Fruit fly (Drosophila melanogaster) whole organism, embryonic: ENCODE data around the gene eIF3i.

ENCODE experiments used
- Aef1 ChIP-seq: fragments of 200-800 bp; sonication (Bioruptor generic); IDR thresholded peaks from 3 replicates; pipeline ENCODE4 v1.3.6; 2022; ENCODE audit warnings: missing biosample characterization, missing genetic modification characterization
- Atf6 ChIP-seq: fragments of 200-800 bp; sonication (Bioruptor generic); IDR thresholded peaks from 2 replicates; pipeline ENCODE4 v1.3.6; 2022; ENCODE audit warnings: missing biosample characterization, missing genetic modification characterization
- CG12769 ChIP-seq: fragments of 200-800 bp; sonication (Bioruptor generic); optimal IDR thresholded peaks from 2 replicates; lab custom pipeline; 2019; ENCODE audit warnings: missing biosample characterization, mild to moderate bottlenecking, missing genetic modification characterization, moderate library complexity
- CG13624 ChIP-seq: fragments of 200-800 bp; sonication (Bioruptor generic); optimal IDR thresholded peaks from 2 replicates; lab custom pipeline; 2016; ENCODE audit warnings: missing biosample characterization, missing genetic modification characterization
- CG15011 ChIP-seq: fragments of 200-800 bp; sonication (Bioruptor generic); optimal IDR thresholded peaks from 3 replicates; lab custom pipeline; 2018; ENCODE audit warnings: missing biosample characterization, mild to moderate bottlenecking, missing genetic modification characterization
- CG15073 ChIP-seq: fragments of 200-800 bp; sonication (Bioruptor generic); optimal IDR thresholded peaks from 2 replicates; lab custom pipeline; 2016; ENCODE audit warnings: missing biosample characterization, missing genetic modification characterization
- CG16779 ChIP-seq: fragments of 200-800 bp; sonication (Bioruptor generic); IDR thresholded peaks from 2 replicates; pipeline ENCODE4 v1.3.6; 2022; ENCODE audit warnings: missing biosample characterization, missing genetic modification characterization
- CG17359 ChIP-seq: fragments of 200-800 bp; sonication (Bioruptor generic); optimal IDR thresholded peaks from 3 replicates; lab custom pipeline; 2018; ENCODE audit warnings: missing biosample characterization, mild to moderate bottlenecking, missing genetic modification characterization, moderate library complexity
- CG17912 ChIP-seq: fragments of 200-800 bp; sonication (Bioruptor generic); optimal IDR thresholded peaks from 2 replicates; lab custom pipeline; 2018; ENCODE audit warnings: missing biosample characterization, mild to moderate bottlenecking, missing genetic modification characterization
- CG2199 ChIP-seq: fragments of 200-800 bp; sonication (Bioruptor generic); IDR thresholded peaks from 3 replicates; pipeline ENCODE4 v1.3.6; 2022; ENCODE audit warnings: missing biosample characterization, missing genetic modification characterization
- CG2889 ChIP-seq: fragments of 200-800 bp; sonication (Bioruptor generic); IDR thresholded peaks from 3 replicates; pipeline ENCODE4 v1.3.6; 2022; ENCODE audit warnings: missing biosample characterization, missing genetic modification characterization
- CG31441 ChIP-seq: fragments of 200-800 bp; sonication (Bioruptor generic); IDR thresholded peaks from 2 replicates; pipeline ENCODE4 v1.3.6; 2022; ENCODE audit warnings: missing biosample characterization, missing genetic modification characterization
- CG3407 ChIP-seq: fragments of 200-800 bp; sonication (Bioruptor generic); optimal IDR thresholded peaks from 2 replicates; lab custom pipeline; 2018; ENCODE audit warnings: missing biosample characterization, mild to moderate bottlenecking, missing genetic modification characterization
- CG4360 ChIP-seq: fragments of 200-800 bp; sonication (Bioruptor generic); IDR thresholded peaks from 2 replicates; pipeline ENCODE4 v1.3.6; 2022; ENCODE audit warnings: missing biosample characterization, missing genetic modification characterization
- CG4820 ChIP-seq: fragments of 200-800 bp; sonication (Bioruptor generic); optimal IDR thresholded peaks from 3 replicates; lab custom pipeline; 2016; ENCODE audit warnings: missing biosample characterization, missing genetic modification characterization
- CG5953 ChIP-seq: fragments of 200-800 bp; sonication (Bioruptor generic); IDR thresholded peaks from 2 replicates; pipeline ENCODE4 v1.3.6; 2022; ENCODE audit warnings: missing biosample characterization, missing genetic modification characterization
- CG6175 ChIP-seq: fragments of 200-800 bp; sonication (Bioruptor generic); IDR thresholded peaks from 3 replicates; pipeline ENCODE4 v1.3.6; 2022; ENCODE audit warnings: missing biosample characterization, missing genetic modification characterization
- CG6272 ChIP-seq: fragments of 200-800 bp; sonication (Bioruptor generic); IDR thresholded peaks from 2 replicates; pipeline ENCODE4 v1.3.6; 2022; ENCODE audit warnings: missing biosample characterization, missing genetic modification characterization
- CG6791 ChIP-seq: fragments of 200-800 bp; sonication (Bioruptor generic); IDR thresholded peaks from 3 replicates; pipeline ENCODE4 v1.3.6; 2022; ENCODE audit warnings: missing biosample characterization, missing genetic modification characterization; ENCODE audit not compliant: partially characterized antibody
- CG7745 ChIP-seq: fragments of 200-800 bp; sonication (Bioruptor generic); optimal IDR thresholded peaks from 2 replicates; lab custom pipeline; 2018; ENCODE audit warnings: missing biosample characterization, mild to moderate bottlenecking, missing genetic modification characterization, moderate library complexity
- CG8359 ChIP-seq: fragments of 200-800 bp; sonication (Bioruptor generic); optimal IDR thresholded peaks from 2 replicates; lab custom pipeline; 2017; ENCODE audit warnings: missing biosample characterization, mild to moderate bottlenecking, missing genetic modification characterization, borderline replicate concordance
- CkIIα-i1 ChIP-seq: fragments of 200-800 bp; sonication (Bioruptor generic); IDR thresholded peaks from 2 replicates; pipeline ENCODE4 v1.3.6; 2022; ENCODE audit warnings: missing biosample characterization, missing genetic modification characterization
- E2f2 ChIP-seq: fragments of 200-800 bp; sonication (Bioruptor generic); IDR thresholded peaks from 2 replicates; pipeline ENCODE4 v1.3.6; 2022; ENCODE audit warnings: missing biosample characterization, missing genetic modification characterization
- Ets97D ChIP-seq: fragments of 200-800 bp; sonication (Bioruptor generic); optimal IDR thresholded peaks from 3 replicates; lab custom pipeline; 2016; ENCODE audit warnings: missing biosample characterization, missing genetic modification characterization
- Gug ChIP-seq: fragments of 200-800 bp; sonication (Bioruptor generic); IDR thresholded peaks from 4 replicates; pipeline ENCODE4 v1.3.6; 2022; ENCODE audit warnings: missing biosample characterization, missing genetic modification characterization
- HmgZ ChIP-seq: fragments of 200-800 bp; sonication (Bioruptor generic); optimal IDR thresholded peaks from 2 replicates; lab custom pipeline; 2018; ENCODE audit warnings: missing biosample characterization, mild to moderate bottlenecking, missing genetic modification characterization
- MBD-R2 ChIP-seq: fragments of 200-800 bp; sonication (Bioruptor generic); IDR thresholded peaks from 2 replicates; pipeline ENCODE4 v1.3.6; 2022; ENCODE audit warnings: missing biosample characterization, missing genetic modification characterization
- MESR4 ChIP-seq: fragments of 200-800 bp; sonication (Bioruptor generic); optimal IDR thresholded peaks from 2 replicates; lab custom pipeline; 2018; ENCODE audit warnings: missing biosample characterization, mild to moderate bottlenecking, missing genetic modification characterization, moderate library complexity
- Myb ChIP-seq: fragments of 200-800 bp; sonication (Bioruptor generic); optimal IDR thresholded peaks from 2 replicates; lab custom pipeline; 2016; ENCODE audit warnings: missing biosample characterization, missing genetic modification characterization
- Nf-YA ChIP-seq: fragments of 200-800 bp; sonication (Bioruptor generic); IDR thresholded peaks from 2 replicates; pipeline ENCODE4 v1.3.6; 2022; ENCODE audit warnings: missing biosample characterization, missing genetic modification characterization
- Optix ChIP-seq: fragments of 200-800 bp; sonication (Bioruptor generic); IDR thresholded peaks from 3 replicates; pipeline ENCODE4 v1.3.6; 2022; ENCODE audit warnings: missing biosample characterization, missing genetic modification characterization
- Ptx1 ChIP-seq: fragments of 200-800 bp; sonication (Bioruptor generic); IDR thresholded peaks from 2 replicates; pipeline ENCODE4 v1.3.6; 2022; ENCODE audit warnings: missing biosample characterization, missing genetic modification characterization
- Rfx ChIP-seq: fragments of 200-800 bp; sonication (Bioruptor generic); IDR thresholded peaks from 2 replicates; pipeline ENCODE4 v1.3.6; 2022; ENCODE audit warnings: missing biosample characterization, missing genetic modification characterization
- YL-1 ChIP-seq: fragments of 200-800 bp; sonication (Bioruptor generic); optimal IDR thresholded peaks from 3 replicates; lab custom pipeline; 2017; ENCODE audit warnings: missing biosample characterization, mild to moderate bottlenecking, missing genetic modification characterization
- al ChIP-seq: fragments of 200-800 bp; sonication (Bioruptor generic); IDR thresholded peaks from 2 replicates; pipeline ENCODE4 v1.3.6; 2022; ENCODE audit warnings: missing biosample characterization, missing genetic modification characterization
- bigmax ChIP-seq: fragments of 200-800 bp; sonication (Bioruptor generic); optimal IDR thresholded peaks from 2 replicates; lab custom pipeline; 2018; ENCODE audit warnings: missing biosample characterization, mild to moderate bottlenecking, missing genetic modification characterization
- bsh ChIP-seq, 2 experiments: fragments of 200-800 bp; sonication (Bioruptor generic); optimal IDR thresholded peaks; 2 replicates each; lab custom pipeline; 2017 to 2018; ENCODE audit warnings: mild to moderate bottlenecking in 2 of 2, missing biosample characterization in 2 of 2, missing genetic modification characterization in 2 of 2, moderate library complexity in 1 of 2
- chif ChIP-seq, 2 experiments: fragments of 200-800 bp; sonication (Bioruptor generic); optimal IDR thresholded peaks; 3 replicates each; lab custom pipeline; 2016; ENCODE audit warnings: missing biosample characterization in 2 of 2, missing genetic modification characterization in 2 of 2
- crp ChIP-seq, 2 experiments: fragments of 200-800 bp; sonication (Bioruptor generic); optimal IDR thresholded peaks; 2 replicates in 1 of 2; 3 replicates in 1 of 2; lab custom pipeline; 2017; ENCODE audit warnings: missing biosample characterization in 2 of 2, missing genetic modification characterization in 2 of 2, mild to moderate bottlenecking in 1 of 2, moderate library complexity in 1 of 2
- ewg ChIP-seq: fragments of 200-800 bp; sonication (Bioruptor generic); optimal IDR thresholded peaks from 3 replicates; lab custom pipeline; 2017; ENCODE audit warnings: mild to moderate bottlenecking, missing biosample characterization, missing genetic modification reagents, missing genetic modification characterization
- h ChIP-seq: fragments of >200 bp; optimal IDR thresholded peaks from 2 replicates; lab custom pipeline; 2017
- hbn ChIP-seq: fragments of 200-800 bp; sonication (Bioruptor generic); IDR thresholded peaks from 2 replicates; pipeline ENCODE4 v1.3.6; 2022; ENCODE audit warnings: missing biosample characterization, missing genetic modification characterization; ENCODE audit not compliant: partially characterized antibody
- hth ChIP-seq: fragments of >200 bp; optimal IDR thresholded peaks from 2 replicates; lab custom pipeline; 2017; ENCODE audit warnings: inconsistent platforms
- mld ChIP-seq: fragments of 200-800 bp; sonication (Bioruptor generic); IDR thresholded peaks from 3 replicates; pipeline ENCODE4 v1.3.6; 2022; ENCODE audit warnings: missing biosample characterization, missing genetic modification characterization; ENCODE audit not compliant: partially characterized antibody
- nmo ChIP-seq: fragments of 200-800 bp; sonication (Bioruptor generic); optimal IDR thresholded peaks from 2 replicates; lab custom pipeline; 2018; ENCODE audit warnings: missing biosample characterization, mild to moderate bottlenecking, missing genetic modification characterization, moderate library complexity
- peb ChIP-seq: fragments of 200-800 bp; sonication (Bioruptor generic); IDR thresholded peaks from 2 replicates; pipeline ENCODE4 v1.3.6; 2022; ENCODE audit warnings: missing biosample characterization, missing genetic modification characterization
- row ChIP-seq: fragments of 200-800 bp; sonication (Bioruptor generic); IDR thresholded peaks from 3 replicates; pipeline ENCODE4 v1.3.6; 2022; ENCODE audit warnings: missing biosample characterization, missing genetic modification characterization
- scrt ChIP-seq: fragments of 200-800 bp; sonication (Bioruptor generic); optimal IDR thresholded peaks from 2 replicates; lab custom pipeline; 2018; ENCODE audit warnings: missing biosample characterization, mild to moderate bottlenecking, missing genetic modification characterization, moderate library complexity
- slp2 ChIP-seq: fragments of 200-800 bp; sonication (Bioruptor generic); optimal IDR thresholded peaks from 2 replicates; lab custom pipeline; 2016; ENCODE audit warnings: missing biosample characterization, missing genetic modification characterization
- twi ChIP-seq: fragments of 200-800 bp; optimal IDR thresholded peaks from 2 replicates; lab custom pipeline; 2019; ENCODE audit warnings: missing biosample characterization, mild to moderate bottlenecking, missing genetic modification characterization, moderate library complexity
- tx ChIP-seq: fragments of 200-800 bp; sonication (Bioruptor generic); optimal IDR thresholded peaks from 2 replicates; lab custom pipeline; 2016; ENCODE audit warnings: missing biosample characterization, missing genetic modification characterization
- zfh1 ChIP-seq: fragments of 200-800 bp; sonication (Bioruptor generic); IDR thresholded peaks from 3 replicates; pipeline ENCODE4 v1.3.6; 2022; ENCODE audit warnings: missing biosample characterization, missing genetic modification characterization

The eIF3i gene

DNA sequence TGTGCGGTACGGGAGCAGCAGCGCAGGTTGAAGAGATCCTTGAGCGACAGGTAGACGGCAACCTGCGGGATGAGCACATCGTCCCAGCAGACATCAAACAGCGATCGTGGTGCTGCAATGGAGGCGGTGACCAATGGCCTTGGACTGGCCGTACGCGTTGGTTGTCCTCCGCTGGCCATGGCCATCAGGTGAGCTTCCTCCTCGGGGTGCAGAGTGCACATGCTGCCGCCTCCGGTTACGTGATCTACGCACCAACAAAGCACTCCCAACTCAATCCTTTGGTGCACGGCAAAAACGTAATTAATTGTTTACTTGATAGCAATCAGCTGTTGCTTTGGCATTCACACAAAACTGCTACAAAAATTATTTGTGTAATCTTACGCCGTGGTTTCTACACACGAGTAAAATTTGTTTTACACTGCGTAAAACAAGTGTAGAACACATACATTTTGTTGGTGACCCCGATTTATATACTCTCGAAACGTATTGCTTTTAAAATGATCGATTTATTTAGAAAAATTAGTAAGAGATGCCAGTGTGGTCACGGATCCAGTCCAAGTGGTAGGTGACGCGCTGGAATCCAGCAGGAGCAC lies 18.0 kb downstream of the eIF3i start, which contains the start of gene jet (continued):
- TF ChIP-seq hbn, result 0 out of 2 replicates have a peak, but pooled peaks have one; percentile 20
- TF ChIP-seq Aef1 (GFP tag; lab: Robert Waterston, UW), result no peak
- TF ChIP-seq CG16779 (GFP tag; lab: Robert Waterston, UW), result no peak
- no peak for TF ChIP-seq slp2 (GFP tag; lab: Kevin White, UChicago)
- TF ChIP-seq zfh1, result no peak
- TF ChIP-seq twi (tag; lab: Kevin White, UChicago), result no peak
- TF ChIP-seq CG17359 (tag; lab: Kevin White, UChicago), result no peak
- TF ChIP-seq E2f2 (GFP tag; lab: Robert Waterston, UW), result peak; percentile 59
- peak; percentile 19; the same call in 1 of the 3 replicates for TF ChIP-seq row
- TF ChIP-seq CG6791 (GFP tag; lab: Robert Waterston, UW), result peak; percentile 57; the same call in 2 of the 3 replicates
- TF ChIP-seq Nf-YA (GFP tag; lab: Robert Waterston, UW), result no peak
- no peak for TF ChIP-seq Ptx1 (GFP tag; lab: Robert Waterston, UW)
- TF ChIP-seq CG12769 (tag; lab: Kevin White, UChicago), result no peak
- no peak for TF ChIP-seq hth (lab: Kevin White, UChicago)
- TF ChIP-seq Ets97D (GFP tag; lab: Kevin White, UChicago), result no peak
- TF ChIP-seq nmo (GFP tag; lab: Kevin White, UChicago), result peak; percentile 9
- no peak for TF ChIP-seq Atf6 (GFP tag; lab: Robert Waterston, UW)
- TF ChIP-seq CG6272 (GFP tag; lab: Robert Waterston, UW), result no peak
- no peak for TF ChIP-seq CG31441 (GFP tag; lab: Robert Waterston, UW)
- no peak for TF ChIP-seq CG6175
- TF ChIP-seq CG8359 (GFP tag; lab: Kevin White, UChicago), result no peak
- no peak for TF ChIP-seq chif (GFP tag; optimal IDR thresholded peaks at IDR 0.05; lab: Kevin White, UChicago)
- no peak for TF ChIP-seq mld
- no peak for TF ChIP-seq CG4360 (GFP tag; lab: Robert Waterston, UW)
- TF ChIP-seq bigmax (GFP tag; lab: Kevin White, UChicago), result no peak
- TF ChIP-seq CG2199, result no peak
- no peak for TF ChIP-seq CkIIα-i1 (GFP tag; lab: Robert Waterston, UW)
- TF ChIP-seq MESR4 (GFP tag; lab: Kevin White, UChicago), result peak; percentile 65
- TF ChIP-seq h, result no peak
- TF ChIP-seq Myb (GFP tag; lab: Kevin White, UChicago), result peak; percentile 8
- no peak for TF ChIP-seq CG5953 (GFP tag; lab: Robert Waterston, UW)
- no peak for TF ChIP-seq CG4820
- no peak for TF ChIP-seq CG15073 (GFP tag; lab: Kevin White, UChicago)
- TF ChIP-seq CG15011 (GFP tag; lab: Kevin White, UChicago), result no peak
- TF ChIP-seq scrt (GFP tag; lab: Kevin White, UChicago), result peak; percentile 1
- TF ChIP-seq crp (GFP tag; optimal IDR thresholded peaks at IDR 0.05; lab: Kevin White, UChicago), result peak; percentile 78 to 93
- TF ChIP-seq Rfx (GFP tag; lab: Robert Waterston, UW), result no peak
- TF ChIP-seq MBD-R2 (GFP tag; lab: Robert Waterston, UW), result peak; percentile 97
- TF ChIP-seq al (GFP tag; lab: Robert Waterston, UW), result no peak
- no peak for TF ChIP-seq peb (GFP tag; lab: Robert Waterston, UW)
- no peak for TF ChIP-seq Gug (GFP tag; lab: Robert Waterston, UW)
- TF ChIP-seq CG2889, result no peak
- peak; percentile 2 for TF ChIP-seq YL-1 (GFP tag; lab: Kevin White, UChicago)
- no peak for TF ChIP-seq CG3407
- TF ChIP-seq CG17912 (GFP tag; lab: Kevin White, UChicago), result no peak
- TF ChIP-seq CG7745, result no peak
- TF ChIP-seq ewg (GFP tag; lab: Kevin White, UChicago), result no peak
- TF ChIP-seq tx (GFP tag; lab: Kevin White, UChicago), result no peak
- no peak for TF ChIP-seq Optix (GFP tag; lab: Robert Waterston, UW)
- peak; percentile 57 for TF ChIP-seq HmgZ
- TF ChIP-seq bsh (GFP tag; optimal IDR thresholded peaks at IDR 0.05; lab: Kevin White, UChicago), result no peak
- no peak for TF ChIP-seq CG13624 (GFP tag; lab: Kevin White, UChicago)
